Fruit fly (Drosophila melanogaster): ENCODE data around the gene CG44532.

Gene CG44532

DNA sequence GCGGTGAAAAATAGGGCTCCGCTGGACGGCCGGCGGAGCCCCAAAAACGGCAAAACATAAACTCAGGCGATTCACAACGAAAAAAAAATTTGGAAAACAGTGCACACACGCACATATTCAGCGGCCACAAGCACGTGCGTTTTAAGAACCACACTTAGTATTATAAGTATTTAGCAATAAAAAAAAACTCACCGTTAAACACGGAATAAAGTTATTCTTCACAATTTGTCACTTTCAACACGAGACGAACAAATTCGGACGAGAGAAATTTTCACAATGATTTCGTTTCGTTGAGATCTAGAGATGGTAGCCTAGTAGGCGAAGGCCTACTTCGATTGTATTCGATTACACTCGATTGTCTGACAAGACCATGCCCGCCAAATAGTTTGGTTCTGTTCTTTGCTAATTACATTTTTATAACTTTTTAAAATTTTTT is 5.5 kb upstream of the CG44532 start, which contains the start of gene His3.3B (continued):
- peak; percentile 5 for TF ChIP-seq CG4854 (GFP tag; optimal IDR thresholded peaks at IDR 0.05)
- TF ChIP-seq CG12769 (tag; optimal IDR thresholded peaks at IDR 0.05), result no peak
- TF ChIP-seq CG31441 (GFP tag; IDR thresholded peaks at IDR 0.05), result no peak; the same call in 1 of the 2 replicates
- TF ChIP-seq run (tag; optimal IDR thresholded peaks at IDR 0.05), result peak; percentile 28
- no peak for TF ChIP-seq wdn (GFP tag; IDR thresholded peaks at IDR 0.05)
- no peak for TF ChIP-seq Abd-B (GFP tag; optimal IDR thresholded peaks at IDR 0.05)
- TF ChIP-seq trh (GFP tag; optimal IDR thresholded peaks at IDR 0.05), result no peak
- TF ChIP-seq onecut (GFP tag; IDR thresholded peaks at IDR 0.05), result no peak
- 0 out of 2 replicates have a peak, but pooled peaks have one; percentile 24 for TF ChIP-seq hbn (GFP tag; IDR thresholded peaks at IDR 0.05; ENCODE audit: partially characterized antibody)
- TF ChIP-seq CG2202 (tag; optimal IDR thresholded peaks at IDR 0.05), result no peak
- no peak for TF ChIP-seq sna (GFP tag; IDR thresholded peaks at IDR 0.05; ENCODE audit: partially characterized antibody)
- peak; percentile 42 for TF ChIP-seq CG14710 (tag; optimal IDR thresholded peaks at IDR 0.05)
- peak; percentile 11; the same call in 1 of the 2 replicates for TF ChIP-seq seq (GFP tag; IDR thresholded peaks at IDR 0.05)
- TF ChIP-seq ftz-f1 (GFP tag; optimal IDR thresholded peaks at IDR 0.05), result no peak
- no peak for TF ChIP-seq Aef1 (GFP tag; IDR thresholded peaks at IDR 0.05)
- no peak for TF ChIP-seq CHES-1-like (GFP tag; optimal IDR thresholded peaks at IDR 0.05)
- TF ChIP-seq gem (tag; optimal IDR thresholded peaks at IDR 0.05), result no peak
- no peak for TF ChIP-seq Mrtf (GFP tag; IDR thresholded peaks at IDR 0.05)
- no peak for TF ChIP-seq ara (GFP tag; IDR thresholded peaks at IDR 0.05)
- no peak for TF ChIP-seq grn (GFP tag; optimal IDR thresholded peaks at IDR 0.05)
- peak; percentile 15 for TF ChIP-seq Ets97D (GFP tag; optimal IDR thresholded peaks at IDR 0.05)
- no peak for TF ChIP-seq Lhr (GFP tag; optimal IDR thresholded peaks at IDR 0.05)
- no peak; the same call in 2 of the 3 replicates for TF ChIP-seq Doc3 (GFP tag; IDR thresholded peaks at IDR 0.05; ENCODE audit: partially characterized antibody)
- TF ChIP-seq CG11723 (GFP tag; optimal IDR thresholded peaks at IDR 0.05), result no peak
- TF ChIP-seq CG11085 (GFP tag; IDR thresholded peaks at IDR 0.05), result no peak
- no peak for TF ChIP-seq Taf1 (GFP tag; IDR thresholded peaks at IDR 0.05)
- no peak for TF ChIP-seq hth (optimal IDR thresholded peaks at IDR 0.05)
- no peak for TF ChIP-seq CG7372 (GFP tag; IDR thresholded peaks at IDR 0.05)
- no peak for TF ChIP-seq H15 (GFP tag; IDR thresholded peaks at IDR 0.05)
- TF ChIP-seq CG9932 (GFP tag; IDR thresholded peaks at IDR 0.05), result no peak
- TF ChIP-seq sob (GFP tag; IDR thresholded peaks at IDR 0.05), result no peak
- no peak for TF ChIP-seq CG17802 (tag; optimal IDR thresholded peaks at IDR 0.05)
- TF ChIP-seq CG7963 (GFP tag; IDR thresholded peaks at IDR 0.05; ENCODE audit: partially characterized antibody), result no peak
- no peak for TF ChIP-seq Gsc (GFP tag; IDR thresholded peaks at IDR 0.05)
- TF ChIP-seq CG10147 (GFP tag; optimal IDR thresholded peaks at IDR 0.05), result no peak
- TF ChIP-seq Atf6 (GFP tag; IDR thresholded peaks at IDR 0.05), result no peak
- TF ChIP-seq CG2199 (GFP tag; IDR thresholded peaks at IDR 0.05), result no peak
- no peak for TF ChIP-seq CG10654 (GFP tag; optimal IDR thresholded peaks at IDR 0.05)
- peak; percentile 41 for TF ChIP-seq CG13296 (GFP tag; optimal IDR thresholded peaks at IDR 0.05)
- TF ChIP-seq Sry-δ (GFP tag; optimal IDR thresholded peaks at IDR 0.05), result peak; percentile 90
- no peak for TF ChIP-seq CG8388 (GFP tag; optimal IDR thresholded peaks at IDR 0.05)
- no peak for TF ChIP-seq zfh1 (GFP tag; IDR thresholded peaks at IDR 0.05)
- no peak for TF ChIP-seq B-H1 (GFP tag; IDR thresholded peaks at IDR 0.05)
- peak in 1 of 2 experiments; percentile 37 for TF ChIP-seq Eip74EF (GFP tag; optimal IDR thresholded peaks at IDR 0.05)
- no peak for TF ChIP-seq CG9876 (GFP tag; optimal IDR thresholded peaks at IDR 0.05)
- TF ChIP-seq sug (tag; optimal IDR thresholded peaks at IDR 0.05), result no peak
- peak in 1 of 3 experiments; percentile 59 for TF ChIP-seq Stat92E (GFP tag; optimal IDR thresholded peaks at IDR 0.05)
- peak; percentile 90 for TF ChIP-seq E2f2 (GFP tag; IDR thresholded peaks at IDR 0.05)
- peak; percentile 23 for TF ChIP-seq Hand (GFP tag; optimal IDR thresholded peaks at IDR 0.05)
- TF ChIP-seq z (GFP tag; IDR thresholded peaks at IDR 0.05), result no peak
- TF ChIP-seq HHEX (GFP tag; optimal IDR thresholded peaks at IDR 0.05), result no peak
